Fruit fly (Drosophila melanogaster) whole organism, pupa: ENCODE measurements around the gene Chsy.
A peak's percentile ranks its signal among the peaks of the same experiment; 100 is the strongest.

Experiments used
- CG12605 ChIP-seq: fragments of 200-800 bp; sonication (Bioruptor generic); IDR thresholded peaks from 2 replicates; pipeline ENCODE4 v1.3.6; 2022; ENCODE audit warnings: missing biosample characterization, missing genetic modification characterization
- CG15710 ChIP-seq: fragments of 200-800 bp; sonication (Bioruptor generic); optimal IDR thresholded peaks from 2 replicates; lab custom pipeline; 2018; ENCODE audit warnings: missing biosample characterization, mild to moderate bottlenecking, missing genetic modification characterization, moderate library complexity
- CG17806 ChIP-seq: fragments of 200-800 bp; sonication (Bioruptor generic); optimal IDR thresholded peaks from 2 replicates; lab custom pipeline; 2018; ENCODE audit warnings: missing biosample characterization, mild to moderate bottlenecking, missing genetic modification characterization, moderate library complexity
- CG34367 ChIP-seq: fragments of 200-800 bp; sonication (Bioruptor generic); optimal IDR thresholded peaks from 2 replicates; lab custom pipeline; 2018; ENCODE audit warnings: missing biosample characterization, mild to moderate bottlenecking, missing genetic modification characterization
- CG9948 ChIP-seq: fragments of 200-800 bp; sonication (Bioruptor generic); optimal IDR thresholded peaks from 2 replicates; lab custom pipeline; 2018; ENCODE audit warnings: missing biosample characterization, mild to moderate bottlenecking, missing genetic modification characterization, moderate library complexity
- D1 ChIP-seq: fragments of 200-800 bp; sonication (Bioruptor generic); optimal IDR thresholded peaks from 2 replicates; lab custom pipeline; 2018; ENCODE audit warnings: missing biosample characterization, mild to moderate bottlenecking, missing genetic modification characterization, moderate library complexity
- EcR ChIP-seq: fragments of 200-800 bp; sonication (Bioruptor generic); optimal IDR thresholded peaks from 3 replicates; lab custom pipeline; 2019; ENCODE audit warnings: missing biosample characterization, missing genetic modification characterization, mild to moderate bottlenecking, moderate library complexity, missing genetic modification reagents
- Ets98B ChIP-seq: fragments of 200-800 bp; sonication (Bioruptor generic); IDR thresholded peaks from 2 replicates; pipeline ENCODE4 v1.3.6; 2022; ENCODE audit warnings: missing biosample characterization, missing genetic modification characterization
- Pif1A ChIP-seq: fragments of 200-800 bp; sonication (Bioruptor generic); optimal IDR thresholded peaks from 3 replicates; lab custom pipeline; 2016; ENCODE audit warnings: missing biosample characterization, missing genetic modification characterization
- fd96Ca ChIP-seq: fragments of 200-800 bp; sonication (Bioruptor generic); IDR thresholded peaks from 3 replicates; pipeline ENCODE4 v1.3.6; 2022; ENCODE audit warnings: missing biosample characterization, missing genetic modification characterization
- gl ChIP-seq: fragments of 200-800 bp; sonication (Bioruptor generic); optimal IDR thresholded peaks from 2 replicates; lab custom pipeline; 2018; ENCODE audit warnings: missing biosample characterization, mild to moderate bottlenecking, missing genetic modification characterization

dm6 chrX:15579579-15579978 lies 13.8 kb downstream of the Chsy start:
- peak; percentile 93 for TF ChIP-seq Ets98B
- TF ChIP-seq CG34367, result peak; percentile 90
- peak; percentile 87 for TF ChIP-seq CG12605 (GFP tag; lab: Robert Waterston, UW)
- TF ChIP-seq Pif1A (GFP tag; lab: Kevin White, UChicago), result peak; percentile 96
- peak; percentile 87 for TF ChIP-seq CG17806 (tag; lab: Kevin White, UChicago)
- TF ChIP-seq gl (tag; lab: Kevin White, UChicago), result peak; percentile 87
- peak; percentile 61 for TF ChIP-seq D1 (tag; lab: Kevin White, UChicago)
- peak; percentile 96 for TF ChIP-seq fd96Ca
- peak; percentile 84 for TF ChIP-seq EcR
- peak; percentile 91 for TF ChIP-seq CG15710 (tag; lab: Kevin White, UChicago)
- peak; percentile 89 for TF ChIP-seq CG9948 (tag; lab: Kevin White, UChicago)
